Worm (Caenorhabditis elegans) whole organism, L1 larva: ENCODE measurements around the gene ZC506.1.

ENCODE experiments used
- C34B4.2 ChIP-seq: sonication (generic microtip); optimal IDR thresholded peaks from 2 replicates; lab custom pipeline; 2017; ENCODE audit warnings: mild to moderate bottlenecking, missing genetic modification characterization, missing compliant biosample characterization
- F16B12.6 ChIP-seq: fragments of 150-350 bp; optimal IDR thresholded peaks from 2 replicates; lab custom pipeline; 2014; ENCODE audit warnings: missing biosample characterization, missing genetic modification characterization
- aha-1 ChIP-seq: fragments of 150-350 bp; optimal IDR thresholded peaks from 2 replicates; lab custom pipeline; 2014; ENCODE audit warnings: missing biosample characterization, missing genetic modification characterization
- aly-2 ChIP-seq: fragments of 150-350 bp; optimal IDR thresholded peaks from 2 replicates; lab custom pipeline; 2014; ENCODE audit warnings: missing biosample characterization, missing genetic modification characterization
- ama-1 ChIP-seq: fragments of 150-350 bp; optimal IDR thresholded peaks from 2 replicates; lab custom pipeline; 2014
- ceh-63 ChIP-seq: fragments of 200-800 bp; sonication (Bioruptor generic); optimal IDR thresholded peaks from 2 replicates; lab custom pipeline; 2018; ENCODE audit warnings: mild to moderate bottlenecking, missing genetic modification characterization, missing compliant biosample characterization
- ceh-8 ChIP-seq: fragments of 200-800 bp; sonication (Bioruptor generic); optimal IDR thresholded peaks from 2 replicates; lab custom pipeline; 2018; ENCODE audit warnings: mild to moderate bottlenecking, missing genetic modification characterization, moderate library complexity, missing compliant biosample characterization
- ceh-82 ChIP-seq, 3 experiments: fragments of 150-350 bp in 1 of 3; sonication (generic microtip) in 2 of 3; optimal IDR thresholded peaks; 2 replicates each; lab custom pipeline; 2014 to 2017; ENCODE audit warnings: missing biosample characterization in 3 of 3, missing genetic modification characterization in 3 of 3
- ceh-90 ChIP-seq: sonication (generic microtip); optimal IDR thresholded peaks from 2 replicates; lab custom pipeline; 2016; ENCODE audit warnings: missing genetic modification characterization, missing compliant biosample characterization
- ces-1 ChIP-seq: fragments of 150-350 bp; optimal IDR thresholded peaks from 2 replicates; lab custom pipeline; 2014; ENCODE audit warnings: missing biosample characterization, missing genetic modification reagents, missing genetic modification characterization
- dsc-1 ChIP-seq: sonication (generic microtip); optimal IDR thresholded peaks from 2 replicates; lab custom pipeline; 2016; ENCODE audit warnings: mild to moderate bottlenecking, missing genetic modification characterization, missing compliant biosample characterization
- efl-1 ChIP-seq, 4 experiments: fragments of 150-350 bp; optimal IDR thresholded peaks in 3 of 4; peaks in 1 of 4; 1 replicate in 1 of 4; 2 replicates in 3 of 4; lab custom pipeline; 2014; ENCODE audit warnings: missing biosample characterization in 2 of 4, missing genetic modification characterization in 2 of 4, missing genetic modification reagents in 2 of 4
- egl-27 ChIP-seq, 2 experiments: fragments of 150-350 bp in 1 of 2; sonication (generic microtip); optimal IDR thresholded peaks; 3 replicates each; lab custom pipeline; 2017 to 2018; ENCODE audit warnings: missing biosample characterization in 2 of 2, missing genetic modification characterization in 2 of 2, missing genetic modification reagents in 2 of 2
- elt-2 ChIP-seq: sonication (generic microtip); optimal IDR thresholded peaks from 2 replicates; lab custom pipeline; 2016; ENCODE audit warnings: missing genetic modification characterization, mild to moderate bottlenecking, inconsistent platforms, missing compliant biosample characterization, missing genetic modification reagents
- elt-3 ChIP-seq, 6 experiments: fragments of 150-350 bp in 1 of 6; sonication (generic microtip); optimal IDR thresholded peaks; 2 replicates each; lab custom pipeline; 2017 to 2018; ENCODE audit warnings: missing biosample characterization in 6 of 6, missing genetic modification characterization in 6 of 6, inconsistent platforms in 1 of 6
- hlh-17 ChIP-seq: fragments of 200-800 bp; sonication (Bioruptor generic); optimal IDR thresholded peaks from 2 replicates; lab custom pipeline; 2018; ENCODE audit warnings: missing genetic modification characterization, mild to moderate bottlenecking, missing compliant biosample characterization, moderate library complexity, borderline replicate concordance
- hlh-4 ChIP-seq: sonication (generic microtip); optimal IDR thresholded peaks from 2 replicates; lab custom pipeline; 2016; ENCODE audit warnings: mild to moderate bottlenecking, missing genetic modification characterization, missing compliant biosample characterization
- irx-1 ChIP-seq: sonication (generic microtip); optimal IDR thresholded peaks from 2 replicates; lab custom pipeline; 2016; ENCODE audit warnings: missing genetic modification characterization, missing compliant biosample characterization
- lin-15B ChIP-seq: fragments of 150-350 bp; sonication (generic microtip); optimal IDR thresholded peaks from 3 replicates; lab custom pipeline; 2014; ENCODE audit warnings: missing biosample characterization, missing genetic modification characterization
- lin-35 ChIP-seq, 2 experiments: fragments of 150-350 bp; optimal IDR thresholded peaks; 2 replicates each; lab custom pipeline; 2014; ENCODE audit warnings: missing biosample characterization in 2 of 2, missing genetic modification characterization in 2 of 2, missing genetic modification reagents in 2 of 2
- lsy-2 ChIP-seq, 2 experiments: fragments of 150-350 bp; optimal IDR thresholded peaks; 2 replicates each; lab custom pipeline; 2014; ENCODE audit warnings: missing biosample characterization in 2 of 2, missing genetic modification characterization in 2 of 2
- mab-9 ChIP-seq: fragments of 200-800 bp; sonication (Bioruptor generic); IDR thresholded peaks from 2 replicates; pipeline ENCODE4 v1.3.6; 2022; ENCODE audit warnings: missing genetic modification reagents, missing genetic modification characterization, missing compliant biosample characterization
- mdl-1 ChIP-seq, 2 experiments: fragments of 150-350 bp; optimal IDR thresholded peaks; 2 replicates each; lab custom pipeline; 2014 to 2017; ENCODE audit warnings: missing biosample characterization in 2 of 2, missing genetic modification characterization in 2 of 2, inconsistent platforms in 1 of 2
- mef-2 ChIP-seq: fragments of 150-350 bp; optimal IDR thresholded peaks from 2 replicates; lab custom pipeline; 2014; ENCODE audit warnings: missing biosample characterization, missing genetic modification characterization
- mep-1 ChIP-seq: fragments of 150-350 bp; optimal IDR thresholded peaks from 2 replicates; lab custom pipeline; 2014; ENCODE audit warnings: missing biosample characterization, missing genetic modification characterization
- nhr-11 ChIP-seq: fragments of 150-350 bp; optimal IDR thresholded peaks from 2 replicates; lab custom pipeline; 2014; ENCODE audit warnings: missing biosample characterization, missing genetic modification characterization
- nhr-77 ChIP-seq: fragments of 150-350 bp; optimal IDR thresholded peaks from 2 replicates; lab custom pipeline; 2014; ENCODE audit warnings: missing biosample characterization, missing genetic modification characterization
- nhr-84 ChIP-seq: sonication (generic microtip); optimal IDR thresholded peaks from 2 replicates; lab custom pipeline; 2017; ENCODE audit warnings: missing biosample characterization, missing genetic modification characterization
- nhr-85 ChIP-seq: sonication (generic microtip); peaks from one replicate; lab custom pipeline; 2016; ENCODE audit warnings: missing genetic modification characterization, inconsistent platforms, missing compliant biosample characterization
- nhr-90 ChIP-seq: sonication (generic microtip); optimal IDR thresholded peaks from 2 replicates; lab custom pipeline; 2016; ENCODE audit warnings: mild to moderate bottlenecking, missing genetic modification characterization, missing compliant biosample characterization; ENCODE audit not compliant: poor library complexity
- rnt-1 ChIP-seq: sonication (generic microtip); optimal IDR thresholded peaks from 2 replicates; lab custom pipeline; 2016; ENCODE audit warnings: mild to moderate bottlenecking, missing genetic modification characterization, moderate library complexity, missing compliant biosample characterization
- sptf-1 ChIP-seq: fragments of 150-350 bp; optimal IDR thresholded peaks from 2 replicates; lab custom pipeline; 2014; ENCODE audit warnings: missing biosample characterization, missing genetic modification characterization
- sup-37 ChIP-seq: fragments of 200-800 bp; sonication (Bioruptor generic); optimal IDR thresholded peaks from 2 replicates; lab custom pipeline; 2018; ENCODE audit warnings: mild to moderate bottlenecking, missing genetic modification characterization, missing compliant biosample characterization
- unc-86 ChIP-seq: sonication (generic microtip); optimal IDR thresholded peaks from 2 replicates; lab custom pipeline; 2016; ENCODE audit warnings: missing genetic modification characterization, missing compliant biosample characterization
- unc-98 ChIP-seq: fragments of 200-800 bp; sonication (Bioruptor generic); IDR thresholded peaks from 2 replicates; pipeline ENCODE4 v1.3.6; 2022; ENCODE audit warnings: missing genetic modification characterization, missing compliant biosample characterization
- xbp-1 ChIP-seq: sonication (generic microtip); optimal IDR thresholded peaks from 2 replicates; lab custom pipeline; 2016; ENCODE audit warnings: missing genetic modification characterization, missing compliant biosample characterization
- ztf-11 ChIP-seq, 2 experiments: sonication (generic microtip); optimal IDR thresholded peaks; 2 replicates each; lab custom pipeline; 2016 to 2017; ENCODE audit warnings: missing genetic modification characterization in 2 of 2, missing biosample characterization in 1 of 2, missing compliant biosample characterization in 1 of 2
- ztf-4 ChIP-seq: fragments of 150-350 bp; optimal IDR thresholded peaks from 2 replicates; lab custom pipeline; 2014; ENCODE audit warnings: missing biosample characterization, missing genetic modification characterization

ZC506.1 gene

DNA sequence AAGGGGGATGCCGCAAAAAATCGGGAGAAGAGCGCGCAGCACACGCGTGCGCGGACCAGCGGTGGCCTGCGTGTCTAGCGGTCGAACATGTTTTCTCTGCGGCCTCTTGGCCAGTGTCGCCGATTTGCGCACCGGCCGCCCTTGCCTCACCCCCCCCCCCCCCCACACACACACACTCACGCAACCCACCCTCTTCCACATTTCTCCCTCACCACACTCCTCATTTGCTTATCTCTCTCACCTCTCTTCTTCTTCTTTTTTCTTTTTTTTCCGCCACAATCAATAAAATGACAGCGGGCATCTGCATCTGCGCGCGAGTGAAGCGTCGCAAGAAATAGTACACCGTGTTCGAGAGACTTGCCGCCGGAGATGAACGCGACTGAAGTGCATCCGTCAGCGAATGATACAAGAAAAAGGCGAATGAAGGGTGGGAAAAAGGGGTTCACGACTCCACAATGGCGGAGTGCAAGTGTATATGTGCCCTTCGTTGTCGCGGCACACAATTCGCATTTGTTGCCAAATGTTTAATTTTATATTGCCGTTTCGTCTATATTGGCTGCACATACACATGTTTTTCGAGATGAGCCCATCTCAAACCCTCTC lies 40.9 kb downstream of the ZC506.1 start (continued):
- TF ChIP-seq nhr-85 (tag; lab: Kevin White, UChicago) (peak; percentile 92), ztf-4 (tag; lab: Kevin White, UChicago) (peak; percentile 67), mef-2 (tag; lab: Kevin White, UChicago) (no peak), mab-9 (GFP tag; lab: Robert Waterston, UW) (peak; percentile 62), lsy-2 (tag; optimal IDR thresholded peaks at IDR 0.05; lab: Kevin White, UChicago) (peak; percentile 62 to 72), nhr-77 (tag; lab: Kevin White, UChicago) (no peak), hlh-17 (GFP tag; lab: Kevin White, UChicago) (no peak), nhr-11 (tag; lab: Kevin White, UChicago) (no peak), mep-1 (peak; percentile 70), efl-1 (optimal IDR thresholded peaks at IDR 0.05; lab: Kevin White, UChicago) (peak; percentile 45 to 50), efl-1 (GFP tag; optimal IDR thresholded peaks at IDR 0.05 in 1 of 2; lab: Kevin White, UChicago) (peak; percentile 9 to 94), lin-15B (tag; lab: Kevin White, UChicago) (no peak), ceh-8 (GFP tag; lab: Kevin White, UChicago) (peak; percentile 95), mdl-1 (tag; optimal IDR thresholded peaks at IDR 0.05; lab: Kevin White, UChicago) (peak in 1 of 2 experiments; percentile 76), dsc-1 (peak; percentile 74), F16B12.6 (tag; lab: Kevin White, UChicago) (no peak), aly-2 (no peak), egl-27 (tag; optimal IDR thresholded peaks at IDR 0.05; lab: Kevin White, UChicago) (peak in 1 of 2 experiments; percentile 28), ztf-11 (tag; optimal IDR thresholded peaks at IDR 0.05; lab: Kevin White, UChicago) (peak in 1 of 2 experiments; percentile 24), sptf-1 (tag; lab: Kevin White, UChicago) (no peak), sup-37 (GFP tag; lab: Kevin White, UChicago) (peak; percentile 4), ceh-90 (no peak), aha-1 (tag; lab: Kevin White, UChicago) (no peak), unc-86 (tag; lab: Kevin White, UChicago) (peak; percentile 71), ceh-63 (GFP tag; lab: Kevin White, UChicago) (no peak), ama-1 (lab: Kevin White, UChicago) (no peak), nhr-90 (peak; percentile 38), ceh-82 (tag; optimal IDR thresholded peaks at IDR 0.05; lab: Kevin White, UChicago) (peak; percentile 27 to 75 (median 36)), elt-3 (tag; optimal IDR thresholded peaks at IDR 0.05; lab: Kevin White, UChicago) (peak in 2 of 6 experiments; percentile 35 to 51), xbp-1 (peak; percentile 71), elt-2 (no peak), nhr-84 (no peak), hlh-4 (tag; lab: Kevin White, UChicago) (no peak)
- TF ChIP-seq, all 84 proteins: peak for 43

DNA sequence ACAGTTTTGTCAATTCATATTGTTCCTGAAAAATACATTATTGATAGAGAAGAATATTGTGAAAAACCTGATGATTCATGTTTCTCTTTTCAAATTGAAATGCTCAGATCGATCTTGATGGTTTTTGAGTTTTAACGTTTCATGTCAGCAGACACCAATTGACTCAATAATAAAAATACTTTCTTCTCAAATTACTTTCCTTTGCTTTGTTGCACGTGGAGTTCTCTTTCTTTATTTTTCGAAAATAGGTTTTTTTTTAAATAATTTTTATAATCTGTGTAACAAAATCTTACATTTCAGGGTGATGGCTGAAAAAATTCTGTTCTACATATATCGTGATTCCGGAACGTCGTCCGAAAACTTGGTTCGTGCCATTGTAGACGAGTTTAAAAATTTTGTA lies 41.9 kb downstream of the ZC506.1 start, which contains the start of gene F19C6.2:
Gene F19C6.2 (plus strand): TSS at position 301 of the 400 bp plus-strand sequence.
- TF ChIP-seq ceh-8 (GFP tag; lab: Kevin White, UChicago) (no peak), nhr-84 (no peak), egl-27 (tag; optimal IDR thresholded peaks at IDR 0.05; lab: Kevin White, UChicago) (no peak), C34B4.2 (no peak), rnt-1 (tag; lab: Kevin White, UChicago) (no peak), lsy-2 (tag; optimal IDR thresholded peaks at IDR 0.05; lab: Kevin White, UChicago) (no peak), ces-1 (GFP tag; lab: Kevin White, UChicago) (no peak), irx-1 (tag; lab: Kevin White, UChicago) (no peak), lin-35 (GFP tag; optimal IDR thresholded peaks at IDR 0.05; lab: Kevin White, UChicago) (no peak), mep-1 (no peak), hlh-17 (GFP tag; lab: Kevin White, UChicago) (no peak), ztf-11 (tag; optimal IDR thresholded peaks at IDR 0.05; lab: Kevin White, UChicago) (no peak)

DNA sequence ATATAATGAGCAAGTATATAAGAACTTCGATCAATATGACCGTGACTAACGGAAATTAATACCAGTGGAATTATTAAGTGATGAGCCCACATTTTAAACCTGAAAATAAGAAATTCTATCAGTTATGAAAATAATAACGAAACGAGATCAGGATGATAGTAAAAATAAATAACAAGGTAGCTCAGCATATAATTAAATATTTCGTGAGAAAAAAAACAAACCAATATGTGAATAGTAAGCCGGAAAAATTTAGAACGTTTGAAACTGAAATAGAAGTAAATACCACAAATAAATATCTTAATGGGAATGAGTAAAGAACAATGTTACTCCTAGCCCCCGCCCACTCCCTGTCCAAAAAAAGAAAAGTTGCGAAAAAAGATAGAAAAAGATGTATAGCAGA lies 49.9 kb downstream of the ZC506.1 start, which contains the start of gene F19C6.3:
Gene F19C6.3 (minus strand): TSS at position 101 of the 400 bp plus-strand sequence.
- TF ChIP-seq unc-98 (GFP tag; lab: Robert Waterston, UW) (no peak), efl-1 (optimal IDR thresholded peaks at IDR 0.05; lab: Kevin White, UChicago) (no peak), efl-1 (GFP tag; optimal IDR thresholded peaks at IDR 0.05 in 1 of 2; lab: Kevin White, UChicago) (peak in 1 of 2 experiments; percentile 19)
